Fruit fly (Drosophila melanogaster): Measurements from ENCODE around the gene CG15021.

CG15021 gene

dm6 chr3L:4471449-4471848 lies 34.9 kb downstream of the CG15021 start, which contains the start of gene CG32248:
Gene CG32248 (plus strand): TSS chr3L:4471749.
- TF ChIP-seq CG9705 (GFP tag; optimal IDR thresholded peaks at IDR 0.05) = no peak
- no peak for TF ChIP-seq brk (GFP tag; optimal IDR thresholded peaks at IDR 0.05)
- TF ChIP-seq Hr83 (GFP tag; optimal IDR thresholded peaks at IDR 0.05; ENCODE audit: poor library complexity, severe bottlenecking) = no peak
- no peak for TF ChIP-seq dl (GFP tag; optimal IDR thresholded peaks at IDR 0.05; ENCODE audit: insufficient read depth in 1 of 2, partially characterized antibody in 2 of 2)
- TF ChIP-seq Vsx2 (GFP tag; optimal IDR thresholded peaks at IDR 0.05; ENCODE audit: partially characterized antibody) = no peak

- TF ChIP-seq h (GFP tag; optimal IDR thresholded peaks at IDR 0.05) (no peak), N (GFP tag; optimal IDR thresholded peaks at IDR 0.05) (no peak), dl (GFP tag; optimal IDR thresholded peaks at IDR 0.05; ENCODE audit: insufficient read depth in 1 of 2, partially characterized antibody in 2 of 2) (no peak), fru (GFP tag; optimal IDR thresholded peaks at IDR 0.05) (no peak), tai (GFP tag; optimal IDR thresholded peaks at IDR 0.05) (no peak), Hnf4 (GFP tag; optimal IDR thresholded peaks at IDR 0.05) (no peak), dmrt93B (GFP tag; optimal IDR thresholded peaks at IDR 0.05) (no peak), lola (GFP tag; optimal IDR thresholded peaks at IDR 0.05) (no peak), br (GFP tag; optimal IDR thresholded peaks at IDR 0.05) (no peak), Hr78 (GFP tag; optimal IDR thresholded peaks at IDR 0.05) (no peak), Mio (GFP tag; optimal IDR thresholded peaks at IDR 0.05) (no peak), woc (GFP tag; optimal IDR thresholded peaks at IDR 0.05) (no peak), usp (GFP tag; optimal IDR thresholded peaks at IDR 0.05) (no peak), HLH106 (tag; optimal IDR thresholded peaks at IDR 0.05) (no peak)
Measured at dm6 chr3L:4472768-4473167, 36.2 kb downstream of the CG15021 start, which contains the start of gene CG11349. Gene CG11349 (plus strand): TSS chr3L:4473068.

DNA sequence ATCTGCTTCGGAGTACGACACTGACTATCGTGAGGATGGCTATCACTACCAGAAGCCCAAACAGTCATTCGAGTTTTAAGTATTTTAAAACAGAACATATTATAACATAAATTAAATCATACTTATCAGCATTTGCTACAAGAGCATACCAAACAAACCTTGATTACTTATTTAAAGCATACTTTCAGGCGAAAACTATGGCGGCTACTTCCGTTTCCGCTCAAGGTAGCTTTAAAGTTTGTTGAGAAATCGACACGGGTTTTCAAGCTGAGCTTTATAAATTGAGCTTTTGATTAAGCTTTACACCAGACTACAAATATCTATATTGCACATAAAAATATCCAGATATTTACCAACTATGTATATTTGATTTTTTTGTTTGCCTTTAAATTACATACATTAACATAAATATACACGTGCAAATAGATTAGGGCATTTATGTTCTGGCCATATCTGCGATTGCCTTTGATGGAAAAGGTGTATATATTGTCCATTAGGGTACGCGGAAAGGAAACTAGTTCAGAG lies 38.5 kb downstream of the CG15021 start:
- TF ChIP-seq psq (GFP tag; optimal IDR thresholded peaks at IDR 0.05) (no peak), usp (GFP tag; optimal IDR thresholded peaks at IDR 0.05) (no peak), pan (optimal IDR thresholded peaks at IDR 0.05) (no peak), HLH106 (tag; optimal IDR thresholded peaks at IDR 0.05) (no peak), dsf (GFP tag; optimal IDR thresholded peaks at IDR 0.05; ENCODE audit: borderline replicate concordance) (no peak), Sp1 (GFP tag; optimal IDR thresholded peaks at IDR 0.05) (no peak), CG32264 (GFP tag; optimal IDR thresholded peaks at IDR 0.05) (no peak), fru (GFP tag; optimal IDR thresholded peaks at IDR 0.05) (no peak), dl (GFP tag; optimal IDR thresholded peaks at IDR 0.05; ENCODE audit: insufficient read depth in 1 of 2, partially characterized antibody in 2 of 2) (no peak), sage (GFP tag; optimal IDR thresholded peaks at IDR 0.05) (no peak), h (GFP tag; optimal IDR thresholded peaks at IDR 0.05) (peak; percentile 23), CrebA (GFP tag; optimal IDR thresholded peaks at IDR 0.05; ENCODE audit: borderline replicate concordance) (no peak), Hr78 (GFP tag; optimal IDR thresholded peaks at IDR 0.05) (no peak), Abd-B (GFP tag; optimal IDR thresholded peaks at IDR 0.05) (no peak), rgr (GFP tag; optimal IDR thresholded peaks at IDR 0.05) (peak; percentile 40), dmrt93B (GFP tag; optimal IDR thresholded peaks at IDR 0.05) (peak; percentile 2), jim (GFP tag; optimal IDR thresholded peaks at IDR 0.05) (no peak), Myc (optimal IDR thresholded peaks at IDR 0.05) (no peak), Hr83 (GFP tag; optimal IDR thresholded peaks at IDR 0.05; ENCODE audit: poor library complexity, severe bottlenecking) (no peak), sv (GFP tag; optimal IDR thresholded peaks at IDR 0.05) (peak; percentile 78), tai (GFP tag; optimal IDR thresholded peaks at IDR 0.05) (no peak), Jra (GFP tag; optimal IDR thresholded peaks at IDR 0.05) (no peak), CG9705 (GFP tag; optimal IDR thresholded peaks at IDR 0.05) (no peak), woc (GFP tag; optimal IDR thresholded peaks at IDR 0.05) (no peak), br (GFP tag; optimal IDR thresholded peaks at IDR 0.05) (no peak), GATAd (GFP tag; optimal IDR thresholded peaks at IDR 0.05) (no peak), N (GFP tag; optimal IDR thresholded peaks at IDR 0.05) (no peak), Rel (GFP tag; optimal IDR thresholded peaks at IDR 0.05) (no peak), Rel (tag; optimal IDR thresholded peaks at IDR 0.05) (no peak), lola (GFP tag; optimal IDR thresholded peaks at IDR 0.05) (no peak), OdsH (GFP tag; optimal IDR thresholded peaks at IDR 0.05) (no peak), Vsx2 (GFP tag; optimal IDR thresholded peaks at IDR 0.05; ENCODE audit: partially characterized antibody) (no peak), Dif (GFP tag; optimal IDR thresholded peaks at IDR 0.05; ENCODE audit: partially characterized antibody) (no peak), brk (GFP tag; optimal IDR thresholded peaks at IDR 0.05) (no peak), foxo (GFP tag; optimal IDR thresholded peaks at IDR 0.05) (no peak), ey (GFP tag; optimal IDR thresholded peaks at IDR 0.05) (no peak)

Data from whole organism, wandering third instar larva.